Fruit fly (Drosophila melanogaster) whole organism, embryonic: ENCODE results near the gene Kdm5.
A peak's percentile ranks its signal among the peaks of the same experiment; 100 is the strongest.

ENCODE experiments used
- ATbp ChIP-seq: fragments of 200-800 bp; sonication (Bioruptor generic); optimal IDR thresholded peaks from 2 replicates; lab custom pipeline; 2017; ENCODE audit warnings: missing biosample characterization, mild to moderate bottlenecking, missing genetic modification characterization, missing genetic modification reagents
- B-H1 ChIP-seq: fragments of 200-800 bp; sonication (Bioruptor generic); IDR thresholded peaks from 3 replicates; pipeline ENCODE4 v1.3.6; 2022; ENCODE audit warnings: missing biosample characterization, missing genetic modification characterization
- CG10267 ChIP-seq: fragments of 200-800 bp; sonication (Bioruptor generic); optimal IDR thresholded peaks from 2 replicates; lab custom pipeline; 2018; ENCODE audit warnings: missing biosample characterization, mild to moderate bottlenecking, missing genetic modification characterization, moderate library complexity
- CG10431 ChIP-seq: fragments of 200-800 bp; sonication (Bioruptor generic); optimal IDR thresholded peaks from 3 replicates; lab custom pipeline; 2018; ENCODE audit warnings: missing biosample characterization, mild to moderate bottlenecking, missing genetic modification characterization
- CG12391 ChIP-seq: fragments of 200-800 bp; sonication (Bioruptor generic); optimal IDR thresholded peaks from 3 replicates; lab custom pipeline; 2018; ENCODE audit warnings: missing biosample characterization, mild to moderate bottlenecking, missing genetic modification characterization, moderate library complexity
- CG13775 ChIP-seq: fragments of 200-800 bp; sonication (Bioruptor generic); optimal IDR thresholded peaks from 3 replicates; lab custom pipeline; 2017; ENCODE audit warnings: missing biosample characterization, mild to moderate bottlenecking, missing genetic modification characterization
- CG14050 ChIP-seq: fragments of 200-800 bp; sonication (Bioruptor generic); IDR thresholded peaks from 3 replicates; pipeline ENCODE4 v1.3.6; 2022; ENCODE audit warnings: missing biosample characterization, missing genetic modification characterization
- CG14441 ChIP-seq: fragments of 200-800 bp; sonication (Bioruptor generic); IDR thresholded peaks from 2 replicates; pipeline ENCODE4 v1.3.6; 2022; ENCODE audit warnings: missing biosample characterization, missing genetic modification characterization
- CG1529 ChIP-seq: fragments of 200-800 bp; sonication (Bioruptor generic); optimal IDR thresholded peaks from 3 replicates; lab custom pipeline; 2018; ENCODE audit warnings: missing biosample characterization, missing genetic modification characterization
- CG16779 ChIP-seq: fragments of 200-800 bp; sonication (Bioruptor generic); IDR thresholded peaks from 2 replicates; pipeline ENCODE4 v1.3.6; 2022; ENCODE audit warnings: missing biosample characterization, missing genetic modification characterization
- CG17568 ChIP-seq: fragments of 200-800 bp; sonication (Bioruptor generic); optimal IDR thresholded peaks from 2 replicates; lab custom pipeline; 2018; ENCODE audit warnings: missing biosample characterization, mild to moderate bottlenecking, missing genetic modification characterization, moderate library complexity
- CG2129 ChIP-seq: fragments of 200-800 bp; sonication (Bioruptor generic); IDR thresholded peaks from 2 replicates; pipeline ENCODE4 v1.3.6; 2022; ENCODE audit warnings: missing biosample characterization, missing genetic modification characterization; ENCODE audit not compliant: partially characterized antibody
- CG2202 ChIP-seq: fragments of 200-800 bp; sonication (Bioruptor generic); optimal IDR thresholded peaks from 2 replicates; lab custom pipeline; 2018; ENCODE audit warnings: missing biosample characterization, mild to moderate bottlenecking, missing genetic modification characterization
- CG31365 ChIP-seq: fragments of 200-800 bp; sonication (Bioruptor generic); optimal IDR thresholded peaks from 2 replicates; lab custom pipeline; 2018; ENCODE audit warnings: missing biosample characterization, mild to moderate bottlenecking, missing genetic modification characterization
- CG31441 ChIP-seq: fragments of 200-800 bp; sonication (Bioruptor generic); IDR thresholded peaks from 2 replicates; pipeline ENCODE4 v1.3.6; 2022; ENCODE audit warnings: missing biosample characterization, missing genetic modification characterization
- CG32767 ChIP-seq: fragments of 200-800 bp; sonication (Bioruptor generic); IDR thresholded peaks from 2 replicates; pipeline ENCODE4 v1.3.6; 2022; ENCODE audit warnings: missing biosample characterization, missing genetic modification characterization
- CG33557 ChIP-seq: fragments of 200-800 bp; sonication (Bioruptor generic); optimal IDR thresholded peaks from 2 replicates; lab custom pipeline; 2019; ENCODE audit warnings: missing biosample characterization, mild to moderate bottlenecking, missing genetic modification characterization, moderate library complexity
- CG43689 ChIP-seq: fragments of 200-800 bp; sonication (Bioruptor generic); IDR thresholded peaks from 2 replicates; pipeline ENCODE4 v1.3.6; 2022; ENCODE audit warnings: missing biosample characterization, missing genetic modification characterization
- CG4707 ChIP-seq: fragments of 200-800 bp; sonication (Bioruptor generic); optimal IDR thresholded peaks from 2 replicates; lab custom pipeline; 2018; ENCODE audit warnings: missing biosample characterization, mild to moderate bottlenecking, missing genetic modification characterization, moderate library complexity
- CG9727 ChIP-seq: fragments of 200-800 bp; sonication (Bioruptor generic); optimal IDR thresholded peaks from 3 replicates; lab custom pipeline; 2017; ENCODE audit warnings: missing biosample characterization, mild to moderate bottlenecking, missing genetic modification characterization
- CrebB ChIP-seq: fragments of 200-800 bp; sonication (Bioruptor generic); optimal IDR thresholded peaks from 3 replicates; lab custom pipeline; 2018; ENCODE audit warnings: missing biosample characterization, mild to moderate bottlenecking, missing genetic modification characterization
- Dad ChIP-seq: fragments of 200-800 bp; sonication (Bioruptor generic); optimal IDR thresholded peaks from 3 replicates; lab custom pipeline; 2016; ENCODE audit warnings: missing biosample characterization, missing genetic modification characterization
- Deaf1 ChIP-seq: fragments of 200-800 bp; optimal IDR thresholded peaks from 3 replicates; lab custom pipeline; 2019; ENCODE audit warnings: missing biosample characterization, mild to moderate bottlenecking, missing genetic modification characterization, moderate library complexity
- Fer1 ChIP-seq: fragments of 200-800 bp; sonication (Bioruptor generic); optimal IDR thresholded peaks from 2 replicates; lab custom pipeline; 2017; ENCODE audit warnings: missing biosample characterization, mild to moderate bottlenecking, missing genetic modification characterization
- HHEX ChIP-seq: fragments of 200-800 bp; sonication (Bioruptor generic); optimal IDR thresholded peaks from 3 replicates; lab custom pipeline; 2017; ENCODE audit warnings: missing biosample characterization, mild to moderate bottlenecking, missing genetic modification characterization, missing genetic modification reagents
- HLHmδ ChIP-seq: fragments of 200-800 bp; sonication (Bioruptor generic); optimal IDR thresholded peaks from 2 replicates; lab custom pipeline; 2018; ENCODE audit warnings: missing biosample characterization, mild to moderate bottlenecking, missing genetic modification characterization, moderate library complexity
- MTF-1 ChIP-seq: fragments of 200-800 bp; sonication (Bioruptor generic); optimal IDR thresholded peaks from 2 replicates; lab custom pipeline; 2018; ENCODE audit warnings: missing biosample characterization, mild to moderate bottlenecking, missing genetic modification characterization, borderline replicate concordance
- Mad ChIP-seq: fragments of 200-800 bp; sonication (Bioruptor generic); optimal IDR thresholded peaks from 2 replicates; lab custom pipeline; 2016; ENCODE audit warnings: missing biosample characterization, missing genetic modification characterization
- Meics ChIP-seq: fragments of 200-800 bp; sonication (Bioruptor generic); optimal IDR thresholded peaks from 2 replicates; lab custom pipeline; 2017; ENCODE audit warnings: missing biosample characterization, mild to moderate bottlenecking, missing genetic modification characterization
- NC2α ChIP-seq: fragments of 200-800 bp; sonication (Bioruptor generic); optimal IDR thresholded peaks from 2 replicates; lab custom pipeline; 2016; ENCODE audit warnings: missing biosample characterization, missing genetic modification characterization
- PHDP ChIP-seq: fragments of 200-800 bp; sonication (Bioruptor generic); optimal IDR thresholded peaks from 3 replicates; lab custom pipeline; 2018; ENCODE audit warnings: missing biosample characterization, mild to moderate bottlenecking, missing genetic modification characterization, moderate library complexity
- YL-1 ChIP-seq: fragments of 200-800 bp; sonication (Bioruptor generic); optimal IDR thresholded peaks from 3 replicates; lab custom pipeline; 2017; ENCODE audit warnings: missing biosample characterization, mild to moderate bottlenecking, missing genetic modification characterization
- crp ChIP-seq, 2 experiments: fragments of 200-800 bp; sonication (Bioruptor generic); optimal IDR thresholded peaks; 2 replicates in 1 of 2; 3 replicates in 1 of 2; lab custom pipeline; 2017; ENCODE audit warnings: missing biosample characterization in 2 of 2, missing genetic modification characterization in 2 of 2, mild to moderate bottlenecking in 1 of 2, moderate library complexity in 1 of 2
- fd102C ChIP-seq: fragments of 200-800 bp; sonication (Bioruptor generic); optimal IDR thresholded peaks from 2 replicates; lab custom pipeline; 2018; ENCODE audit warnings: missing biosample characterization, mild to moderate bottlenecking, missing genetic modification characterization, moderate library complexity
- fru ChIP-seq: fragments of >200 bp; optimal IDR thresholded peaks from 2 replicates; lab custom pipeline; 2017
- gce ChIP-seq: fragments of 200-800 bp; sonication (Bioruptor generic); IDR thresholded peaks from 3 replicates; pipeline ENCODE4 v1.3.6; 2022; ENCODE audit warnings: missing biosample characterization, missing genetic modification characterization
- gt ChIP-seq: fragments of 200-800 bp; sonication (Bioruptor generic); IDR thresholded peaks from 2 replicates; pipeline ENCODE4 v1.3.6; 2022; ENCODE audit warnings: missing biosample characterization, missing genetic modification characterization
- lab ChIP-seq: fragments of 200-800 bp; sonication (Bioruptor generic); optimal IDR thresholded peaks from 3 replicates; lab custom pipeline; 2017; ENCODE audit warnings: missing biosample characterization, missing genetic modification characterization, mild to moderate bottlenecking, moderate library complexity, missing genetic modification reagents
- lilli ChIP-seq: fragments of 200-800 bp; sonication (Bioruptor generic); optimal IDR thresholded peaks from 3 replicates; lab custom pipeline; 2016; ENCODE audit warnings: missing biosample characterization, missing genetic modification characterization
- nau ChIP-seq: fragments of 200-800 bp; sonication (Bioruptor generic); optimal IDR thresholded peaks from 3 replicates; lab custom pipeline; 2017; ENCODE audit warnings: missing biosample characterization, mild to moderate bottlenecking, missing genetic modification characterization, missing genetic modification reagents
- nerfin-1 ChIP-seq: fragments of 200-800 bp; sonication (Bioruptor generic); optimal IDR thresholded peaks from 3 replicates; lab custom pipeline; 2019; ENCODE audit warnings: missing biosample characterization, mild to moderate bottlenecking, missing genetic modification characterization, moderate library complexity
- phol ChIP-seq: fragments of 200-800 bp; sonication (Bioruptor generic); optimal IDR thresholded peaks from 3 replicates; lab custom pipeline; 2018; ENCODE audit warnings: missing biosample characterization, mild to moderate bottlenecking, missing genetic modification characterization, moderate library complexity
- pum ChIP-seq: fragments of 200-800 bp; sonication (Bioruptor generic); optimal IDR thresholded peaks from 2 replicates; lab custom pipeline; 2016; ENCODE audit warnings: missing biosample characterization, missing genetic modification characterization
- pzg ChIP-seq: fragments of 200-800 bp; sonication (Bioruptor generic); optimal IDR thresholded peaks from 3 replicates; lab custom pipeline; 2018; ENCODE audit warnings: missing biosample characterization, mild to moderate bottlenecking, missing genetic modification characterization, moderate library complexity
- sens-2 ChIP-seq: fragments of 200-800 bp; sonication (Bioruptor generic); IDR thresholded peaks from 2 replicates; pipeline ENCODE4 v1.3.6; 2022; ENCODE audit warnings: missing biosample characterization, missing genetic modification characterization
- sob ChIP-seq: fragments of 200-800 bp; sonication (Bioruptor generic); IDR thresholded peaks from 2 replicates; pipeline ENCODE4 v1.3.6; 2022; ENCODE audit warnings: missing biosample characterization, missing genetic modification characterization
- sr ChIP-seq: fragments of 200-800 bp; sonication (Bioruptor generic); IDR thresholded peaks from 3 replicates; pipeline ENCODE4 v1.3.6; 2022; ENCODE audit warnings: missing biosample characterization, missing genetic modification characterization
- toy ChIP-seq: fragments of 200-800 bp; sonication (Bioruptor generic); IDR thresholded peaks from 2 replicates; pipeline ENCODE4 v1.3.6; 2022; ENCODE audit warnings: missing biosample characterization, missing genetic modification characterization
- trh ChIP-seq: fragments of 200-800 bp; sonication (Bioruptor generic); optimal IDR thresholded peaks from 2 replicates; lab custom pipeline; 2016; ENCODE audit warnings: missing biosample characterization, missing genetic modification characterization

Gene Kdm5

DNA sequence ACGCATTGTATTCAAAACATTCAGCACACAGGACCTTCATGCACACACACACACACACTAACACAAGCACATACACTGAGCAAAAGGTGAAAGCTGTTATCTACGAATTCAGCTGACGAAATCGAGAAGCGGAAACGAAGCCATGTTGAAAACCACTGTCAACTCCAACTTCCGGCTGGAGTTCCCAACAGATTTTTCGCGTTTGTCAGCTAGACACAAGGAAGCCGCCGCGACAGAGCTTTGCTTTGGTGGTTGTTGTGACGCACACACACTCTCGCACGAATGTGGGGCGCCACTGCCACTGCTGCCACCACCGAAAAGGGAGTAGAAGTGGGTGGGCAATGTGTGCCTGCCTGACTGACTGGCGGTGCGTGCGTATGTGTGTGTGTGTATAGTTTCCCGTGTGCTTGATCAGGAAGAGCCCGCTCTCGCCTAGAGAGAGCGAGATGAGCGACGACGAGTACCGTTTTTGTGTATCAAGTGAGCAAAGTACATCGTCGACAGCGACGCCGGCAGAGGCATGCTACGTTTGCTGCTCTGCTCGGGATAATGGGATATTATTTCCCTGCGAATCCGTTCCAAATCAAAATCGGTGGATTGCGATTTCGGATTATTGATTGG, 1.6 kb downstream of the Kdm5 start (continued):
- TF ChIP-seq sob (GFP tag; lab: Robert Waterston, UW) (peak; percentile 42; the same call in 1 of the 2 replicates), sens-2 (GFP tag; lab: Robert Waterston, UW) (no peak), gce (peak; percentile 37; the same call in 1 of the 3 replicates), CG14050 (GFP tag; lab: Robert Waterston, UW) (no peak), HLHmδ (peak; percentile 68), HHEX (GFP tag; lab: Kevin White, UChicago) (peak; percentile 77), B-H1 (GFP tag; lab: Robert Waterston, UW) (no peak), CG17568 (no peak), pum (GFP tag; lab: Kevin White, UChicago) (no peak), phol (tag; lab: Kevin White, UChicago) (peak; percentile 93), CG13775 (GFP tag; lab: Kevin White, UChicago) (peak; percentile 20), CG9727 (GFP tag; lab: Kevin White, UChicago) (peak; percentile 67), Meics (GFP tag; lab: Kevin White, UChicago) (peak; percentile 63), CG43689 (GFP tag; lab: Robert Waterston, UW) (no peak), Fer1 (GFP tag; lab: Kevin White, UChicago) (peak; percentile 88), PHDP (peak; percentile 47), pzg (GFP tag; lab: Kevin White, UChicago) (peak; percentile 13), Dad (GFP tag; lab: Kevin White, UChicago) (peak; percentile 20), CG4707 (peak; percentile 59), CG2129 (GFP tag; lab: Robert Waterston, UW) (no peak), gt (0 out of 2 replicates have a peak, but pooled peaks have one; percentile 34), fd102C (GFP tag; lab: Kevin White, UChicago) (peak; percentile 13), CG1529 (peak; percentile 40), Deaf1 (tag; lab: Kevin White, UChicago) (peak; percentile 37), ATbp (GFP tag; lab: Kevin White, UChicago) (peak; percentile 71), Mad (GFP tag; lab: Kevin White, UChicago) (no peak), CG31365 (peak; percentile 74), nerfin-1 (peak; percentile 72), sr (GFP tag; lab: Robert Waterston, UW) (0 out of 3 replicates have a peak, but pooled peaks have one; percentile 4), CG12391 (tag; lab: Kevin White, UChicago) (peak; percentile 41), crp (GFP tag; optimal IDR thresholded peaks at IDR 0.05; lab: Kevin White, UChicago) (peak in 1 of 2 experiments; percentile 32), MTF-1 (GFP tag; lab: Kevin White, UChicago) (peak; percentile 72), nau (GFP tag; lab: Kevin White, UChicago) (no peak), CrebB (tag; lab: Kevin White, UChicago) (peak; percentile 48), fru (no peak), YL-1 (GFP tag; lab: Kevin White, UChicago) (peak; percentile 39), toy (GFP tag; lab: Robert Waterston, UW) (no peak), CG33557 (GFP tag; lab: Kevin White, UChicago) (peak; percentile 66), CG16779 (GFP tag; lab: Robert Waterston, UW) (no peak), NC2α (GFP tag; lab: Kevin White, UChicago) (no peak), CG10431 (GFP tag; lab: Kevin White, UChicago) (peak; percentile 80), trh (GFP tag; lab: Kevin White, UChicago) (no peak), CG10267 (tag; lab: Kevin White, UChicago) (peak; percentile 39), CG2202 (tag; lab: Kevin White, UChicago) (peak; percentile 48), CG31441 (GFP tag; lab: Robert Waterston, UW) (peak; percentile 60), lilli (GFP tag; lab: Kevin White, UChicago) (no peak), CG32767 (GFP tag; lab: Robert Waterston, UW) (peak; percentile 52), lab (GFP tag; lab: Kevin White, UChicago) (peak; percentile 88), CG14441 (GFP tag; lab: Robert Waterston, UW) (0 out of 2 replicates have a peak, but pooled peaks have one; percentile 8)
